Fruit fly (Drosophila melanogaster) whole organism, embryonic: ENCODE data around the gene Gclm.

Experiments
- Asciz ChIP-seq: fragments of 200-800 bp; sonication (Bioruptor generic); optimal IDR thresholded peaks from 2 replicates; lab custom pipeline; 2017; ENCODE audit warnings: missing biosample characterization, mild to moderate bottlenecking, missing genetic modification characterization, missing genetic modification reagents
- Atf3 ChIP-seq: fragments of 200-800 bp; sonication (Bioruptor generic); optimal IDR thresholded peaks from 3 replicates; lab custom pipeline; 2016; ENCODE audit warnings: missing biosample characterization, missing genetic modification characterization
- CG11093 ChIP-seq: fragments of 200-800 bp; sonication (Bioruptor generic); IDR thresholded peaks from 3 replicates; pipeline ENCODE4 v1.3.6; 2022; ENCODE audit warnings: missing biosample characterization, missing genetic modification characterization
- CG11247 ChIP-seq: fragments of 200-800 bp; sonication (Bioruptor generic); IDR thresholded peaks from 2 replicates; pipeline ENCODE4 v1.3.6; 2022; ENCODE audit warnings: missing biosample characterization, missing genetic modification characterization
- CG12391 ChIP-seq: fragments of 200-800 bp; sonication (Bioruptor generic); optimal IDR thresholded peaks from 3 replicates; lab custom pipeline; 2018; ENCODE audit warnings: missing biosample characterization, mild to moderate bottlenecking, missing genetic modification characterization, moderate library complexity
- CG13624 ChIP-seq: fragments of 200-800 bp; sonication (Bioruptor generic); optimal IDR thresholded peaks from 2 replicates; lab custom pipeline; 2016; ENCODE audit warnings: missing biosample characterization, missing genetic modification characterization
- CG13894 ChIP-seq: fragments of 200-800 bp; sonication (Bioruptor generic); optimal IDR thresholded peaks from 3 replicates; lab custom pipeline; 2018; ENCODE audit warnings: missing biosample characterization, mild to moderate bottlenecking, missing genetic modification characterization, moderate library complexity
- CG17802 ChIP-seq: fragments of 200-800 bp; sonication (Bioruptor generic); optimal IDR thresholded peaks from 2 replicates; lab custom pipeline; 2018; ENCODE audit warnings: missing biosample characterization, mild to moderate bottlenecking, missing genetic modification characterization, moderate library complexity
- CG3065 ChIP-seq: fragments of 200-800 bp; sonication (Bioruptor generic); optimal IDR thresholded peaks from 2 replicates; lab custom pipeline; 2016; ENCODE audit warnings: missing biosample characterization, missing genetic modification characterization
- CG34376 ChIP-seq: fragments of 200-800 bp; sonication (Bioruptor generic); optimal IDR thresholded peaks from 2 replicates; lab custom pipeline; 2018; ENCODE audit warnings: missing biosample characterization, mild to moderate bottlenecking, missing genetic modification characterization
- CG4854 ChIP-seq: fragments of 200-800 bp; sonication (Bioruptor generic); optimal IDR thresholded peaks from 2 replicates; lab custom pipeline; 2016; ENCODE audit warnings: missing biosample characterization, missing genetic modification characterization, inconsistent platforms
- CG6272 ChIP-seq: fragments of 200-800 bp; sonication (Bioruptor generic); IDR thresholded peaks from 2 replicates; pipeline ENCODE4 v1.3.6; 2022; ENCODE audit warnings: missing biosample characterization, missing genetic modification characterization
- CG6689 ChIP-seq: fragments of 200-800 bp; sonication (Bioruptor generic); IDR thresholded peaks from 2 replicates; pipeline ENCODE4 v1.3.6; 2022; ENCODE audit warnings: missing biosample characterization, missing genetic modification characterization
- CG6813 ChIP-seq: fragments of 200-800 bp; sonication (Bioruptor generic); optimal IDR thresholded peaks from 2 replicates; lab custom pipeline; 2017; ENCODE audit warnings: missing biosample characterization, missing genetic modification characterization, mild to moderate bottlenecking, moderate library complexity, missing genetic modification reagents
- CG7987 ChIP-seq: fragments of 200-800 bp; sonication (Bioruptor generic); optimal IDR thresholded peaks from 2 replicates; lab custom pipeline; 2018; ENCODE audit warnings: missing biosample characterization, mild to moderate bottlenecking, missing genetic modification characterization, moderate library complexity
- CG8944 ChIP-seq: fragments of 200-800 bp; sonication (Bioruptor generic); optimal IDR thresholded peaks from 3 replicates; lab custom pipeline; 2016; ENCODE audit warnings: missing biosample characterization, missing genetic modification characterization
- CG9932 ChIP-seq: fragments of 200-800 bp; sonication (Bioruptor generic); IDR thresholded peaks from 2 replicates; pipeline ENCODE4 v1.3.6; 2022; ENCODE audit warnings: missing biosample characterization, missing genetic modification characterization
- Chrac-16 ChIP-seq: fragments of 200-800 bp; sonication (Bioruptor generic); optimal IDR thresholded peaks from 3 replicates; lab custom pipeline; 2016; ENCODE audit warnings: missing biosample characterization, missing genetic modification characterization
- CoRest ChIP-seq: fragments of 200-800 bp; sonication (Bioruptor generic); optimal IDR thresholded peaks from 3 replicates; lab custom pipeline; 2018; ENCODE audit warnings: missing biosample characterization, mild to moderate bottlenecking, missing genetic modification characterization, moderate library complexity
- Dad ChIP-seq: fragments of 200-800 bp; sonication (Bioruptor generic); optimal IDR thresholded peaks from 3 replicates; lab custom pipeline; 2016; ENCODE audit warnings: missing biosample characterization, missing genetic modification characterization
- Dref ChIP-seq: fragments of 200-800 bp; sonication (Bioruptor generic); IDR thresholded peaks from 2 replicates; pipeline ENCODE4 v1.3.6; 2022; ENCODE audit warnings: missing biosample characterization, missing genetic modification characterization
- Ets97D ChIP-seq: fragments of 200-800 bp; sonication (Bioruptor generic); optimal IDR thresholded peaks from 3 replicates; lab custom pipeline; 2016; ENCODE audit warnings: missing biosample characterization, missing genetic modification characterization
- Fer1 ChIP-seq: fragments of 200-800 bp; sonication (Bioruptor generic); optimal IDR thresholded peaks from 2 replicates; lab custom pipeline; 2017; ENCODE audit warnings: missing biosample characterization, mild to moderate bottlenecking, missing genetic modification characterization
- Hmr ChIP-seq: fragments of 200-800 bp; sonication (Bioruptor generic); optimal IDR thresholded peaks from 3 replicates; lab custom pipeline; 2017; ENCODE audit warnings: mild to moderate bottlenecking, missing biosample characterization, missing genetic modification reagents, missing genetic modification characterization
- Six4 ChIP-seq: fragments of 200-800 bp; sonication (Bioruptor generic); optimal IDR thresholded peaks from 2 replicates; lab custom pipeline; 2016; ENCODE audit warnings: missing biosample characterization, missing genetic modification characterization
- Stat92E ChIP-seq, 3 experiments: fragments of >200 bp in 2 of 3; fragments of 200-800 bp in 1 of 3; sonication (Bioruptor generic) in 1 of 3; optimal IDR thresholded peaks; 2 replicates each; lab custom pipeline; 2017 to 2019; ENCODE audit warnings: missing biosample characterization in 3 of 3, missing genetic modification characterization in 3 of 3, mild to moderate bottlenecking in 1 of 3, moderate library complexity in 1 of 3
- Usf ChIP-seq: fragments of 200-800 bp; sonication (Bioruptor generic); optimal IDR thresholded peaks from 2 replicates; lab custom pipeline; 2017; ENCODE audit warnings: missing genotype, missing biosample characterization, missing genetic modification characterization
- bbx ChIP-seq: fragments of 200-800 bp; sonication (Bioruptor generic); IDR thresholded peaks from 2 replicates; pipeline ENCODE4 v1.3.6; 2022; ENCODE audit warnings: missing biosample characterization, missing genetic modification characterization; ENCODE audit not compliant: partially characterized antibody
- bcd ChIP-seq: fragments of 200-800 bp; sonication (Bioruptor generic); optimal IDR thresholded peaks from 2 replicates; lab custom pipeline; 2017; ENCODE audit warnings: missing biosample characterization, mild to moderate bottlenecking, missing genetic modification characterization
- btn ChIP-seq: fragments of 200-800 bp; sonication (Bioruptor generic); optimal IDR thresholded peaks from 2 replicates; lab custom pipeline; 2016; ENCODE audit warnings: missing biosample characterization, missing genetic modification characterization
- cg ChIP-seq: fragments of 200-800 bp; sonication (Bioruptor generic); optimal IDR thresholded peaks from 3 replicates; lab custom pipeline; 2019; ENCODE audit warnings: missing biosample characterization, mild to moderate bottlenecking, missing genetic modification characterization, moderate library complexity
- chif ChIP-seq, 2 experiments: fragments of 200-800 bp; sonication (Bioruptor generic); optimal IDR thresholded peaks; 3 replicates each; lab custom pipeline; 2016; ENCODE audit warnings: missing biosample characterization in 2 of 2, missing genetic modification characterization in 2 of 2
- ci ChIP-seq: fragments of 200-800 bp; sonication (Bioruptor generic); IDR thresholded peaks from 3 replicates; pipeline ENCODE4 v1.3.6; 2022; ENCODE audit warnings: missing biosample characterization, missing genetic modification characterization
- crol ChIP-seq: fragments of 200-800 bp; sonication (Bioruptor generic); IDR thresholded peaks from 2 replicates; pipeline ENCODE4 v1.3.6; 2022; ENCODE audit warnings: missing biosample characterization, missing genetic modification characterization
- en ChIP-seq: fragments of 200-800 bp; sonication (Bioruptor generic); optimal IDR thresholded peaks from 2 replicates; lab custom pipeline; 2016; ENCODE audit warnings: missing biosample characterization, missing genetic modification characterization
- gcm2 ChIP-seq: fragments of 200-800 bp; sonication (Bioruptor generic); optimal IDR thresholded peaks from 2 replicates; lab custom pipeline; 2016; ENCODE audit warnings: missing biosample characterization, missing genetic modification characterization
- gem ChIP-seq: fragments of 200-800 bp; sonication (Bioruptor generic); optimal IDR thresholded peaks from 2 replicates; lab custom pipeline; 2019; ENCODE audit warnings: missing biosample characterization, mild to moderate bottlenecking, missing genetic modification characterization, moderate library complexity
- mam ChIP-seq: fragments of 200-800 bp; sonication (Bioruptor generic); optimal IDR thresholded peaks from 3 replicates; lab custom pipeline; 2016; ENCODE audit warnings: missing biosample characterization, missing genetic modification characterization
- nau ChIP-seq: fragments of 200-800 bp; sonication (Bioruptor generic); optimal IDR thresholded peaks from 3 replicates; lab custom pipeline; 2017; ENCODE audit warnings: missing biosample characterization, mild to moderate bottlenecking, missing genetic modification characterization, missing genetic modification reagents
- oc ChIP-seq: fragments of 200-800 bp; sonication (Bioruptor generic); optimal IDR thresholded peaks from 2 replicates; lab custom pipeline; 2018; ENCODE audit warnings: missing biosample characterization, mild to moderate bottlenecking, missing genetic modification characterization, moderate library complexity
- org-1 ChIP-seq: fragments of 200-800 bp; sonication (Bioruptor generic); optimal IDR thresholded peaks from 2 replicates; lab custom pipeline; 2017; ENCODE audit warnings: missing biosample characterization, missing genetic modification characterization
- peb ChIP-seq: fragments of 200-800 bp; sonication (Bioruptor generic); IDR thresholded peaks from 2 replicates; pipeline ENCODE4 v1.3.6; 2022; ENCODE audit warnings: missing biosample characterization, missing genetic modification characterization
- pita ChIP-seq: fragments of 200-800 bp; sonication (Bioruptor generic); optimal IDR thresholded peaks from 2 replicates; lab custom pipeline; 2017; ENCODE audit warnings: missing biosample characterization, mild to moderate bottlenecking, missing genetic modification characterization
- run ChIP-seq: fragments of 200-800 bp; sonication (Bioruptor generic); optimal IDR thresholded peaks from 3 replicates; lab custom pipeline; 2018; ENCODE audit warnings: missing biosample characterization, mild to moderate bottlenecking, missing genetic modification characterization
- schlank ChIP-seq: fragments of 200-800 bp; sonication (Bioruptor generic); optimal IDR thresholded peaks from 2 replicates; lab custom pipeline; 2018; ENCODE audit warnings: missing biosample characterization, mild to moderate bottlenecking, missing genetic modification characterization
- scrt ChIP-seq: fragments of 200-800 bp; sonication (Bioruptor generic); optimal IDR thresholded peaks from 2 replicates; lab custom pipeline; 2018; ENCODE audit warnings: missing biosample characterization, mild to moderate bottlenecking, missing genetic modification characterization, moderate library complexity
- toy ChIP-seq: fragments of 200-800 bp; sonication (Bioruptor generic); IDR thresholded peaks from 2 replicates; pipeline ENCODE4 v1.3.6; 2022; ENCODE audit warnings: missing biosample characterization, missing genetic modification characterization
- unc-4 ChIP-seq: fragments of 200-800 bp; sonication (Bioruptor generic); IDR thresholded peaks from 2 replicates; pipeline ENCODE4 v1.3.6; 2022; ENCODE audit warnings: missing biosample characterization, missing genetic modification characterization; ENCODE audit not compliant: partially characterized antibody
- vnd ChIP-seq: fragments of 200-800 bp; sonication (Bioruptor generic); IDR thresholded peaks from 3 replicates; pipeline ENCODE4 v1.3.6; 2022; ENCODE audit warnings: missing biosample characterization, missing genetic modification characterization; ENCODE audit not compliant: partially characterized antibody
- vvl ChIP-seq: fragments of 200-800 bp; sonication (Bioruptor generic); IDR thresholded peaks from 2 replicates; pipeline ENCODE4 v1.3.6; 2022; ENCODE audit warnings: missing biosample characterization, missing genetic modification characterization
- yki ChIP-seq: fragments of >200 bp; optimal IDR thresholded peaks from 3 replicates; lab custom pipeline; 2018

Gene Gclm

DNA sequence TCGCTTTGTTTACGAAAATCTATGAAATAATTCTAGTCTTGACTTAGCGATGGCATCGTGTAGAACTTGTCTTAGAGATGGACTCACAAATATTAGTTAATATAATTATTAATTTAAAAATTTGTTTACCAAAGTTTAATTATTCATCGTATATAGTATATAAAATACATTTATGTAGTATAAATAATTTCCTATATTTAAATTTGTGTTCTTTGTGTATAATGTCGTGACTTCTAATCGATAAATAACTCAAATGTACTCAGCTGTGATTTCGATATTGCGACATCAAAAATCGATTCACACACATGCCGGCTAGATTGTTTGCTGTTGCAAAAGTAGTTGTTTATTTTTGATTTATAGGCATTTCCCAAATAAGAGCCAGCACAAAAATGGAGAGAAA is 4.0 kb upstream of the Gclm start, which contains the start of the genes wfs1 and Nup133 (continued):
- TF ChIP-seq pita = no peak
- no peak for TF ChIP-seq chif (GFP tag; optimal IDR thresholded peaks at IDR 0.05; lab: Kevin White, UChicago)
- TF ChIP-seq CG3065 (GFP tag; lab: Kevin White, UChicago) = peak; percentile 34
- TF ChIP-seq CG12391 (tag; lab: Kevin White, UChicago) = peak; percentile 94
- TF ChIP-seq peb (GFP tag; lab: Robert Waterston, UW) = no peak
- peak; percentile 57 for TF ChIP-seq bcd (GFP tag; lab: Kevin White, UChicago)
- TF ChIP-seq Stat92E (GFP tag; optimal IDR thresholded peaks at IDR 0.05; lab: Kevin White, UChicago) = peak in 1 of 3 experiments; percentile 57
- no peak for TF ChIP-seq crol (GFP tag; lab: Robert Waterston, UW)
- TF ChIP-seq Hmr (GFP tag; lab: Kevin White, UChicago) = no peak
- peak; percentile 81; the same call in 2 of the 3 replicates for TF ChIP-seq vnd (GFP tag; lab: Robert Waterston, UW)
- no peak for TF ChIP-seq CG11093 (GFP tag; lab: Robert Waterston, UW)
- TF ChIP-seq CG8944 (GFP tag; lab: Kevin White, UChicago) = no peak
- no peak for TF ChIP-seq btn
- TF ChIP-seq CG34376 (GFP tag; lab: Kevin White, UChicago) = peak; percentile 25
- peak; percentile 45; the same call in 1 of the 2 replicates for TF ChIP-seq CG6272 (GFP tag; lab: Robert Waterston, UW)
- 0 out of 2 replicates have a peak, but pooled peaks have one; percentile 46 for TF ChIP-seq CG11247
- peak; percentile 94 for TF ChIP-seq gem (tag; lab: Kevin White, UChicago)
- no peak for TF ChIP-seq Dad
- TF ChIP-seq unc-4 = peak; percentile 95
- no peak for TF ChIP-seq Atf3
- TF ChIP-seq scrt (GFP tag; lab: Kevin White, UChicago) = no peak
- peak; percentile 45 for TF ChIP-seq CG7987 (GFP tag; lab: Kevin White, UChicago)
- TF ChIP-seq run (tag; lab: Kevin White, UChicago) = peak; percentile 35
- no peak for TF ChIP-seq CG13624 (GFP tag; lab: Kevin White, UChicago)
- peak; percentile 69 for TF ChIP-seq CG6689 (GFP tag; lab: Robert Waterston, UW)
- TF ChIP-seq Six4 (GFP tag; lab: Kevin White, UChicago) = peak; percentile 60
- no peak for TF ChIP-seq nau (GFP tag; lab: Kevin White, UChicago)
- peak; percentile 46 for TF ChIP-seq Usf (GFP tag; lab: Kevin White, UChicago)
- TF ChIP-seq schlank = no peak
- peak; percentile 18 for TF ChIP-seq cg (GFP tag; lab: Kevin White, UChicago)
- TF ChIP-seq Ets97D = no peak
- no peak for TF ChIP-seq mam (GFP tag; lab: Kevin White, UChicago)
- TF ChIP-seq Fer1 (GFP tag; lab: Kevin White, UChicago) = no peak
- peak; percentile 14 for TF ChIP-seq CG17802 (tag; lab: Kevin White, UChicago)
- TF ChIP-seq CG13894 (tag; lab: Kevin White, UChicago) = no peak
- peak; percentile 60 for TF ChIP-seq Asciz (GFP tag; lab: Kevin White, UChicago)
- peak; percentile 81 for TF ChIP-seq CG9932 (GFP tag; lab: Robert Waterston, UW)
- TF ChIP-seq org-1 = peak; percentile 15
- no peak for TF ChIP-seq gcm2 (GFP tag; lab: Kevin White, UChicago)
- peak; percentile 91 for TF ChIP-seq CoRest (tag; lab: Kevin White, UChicago)
- no peak for TF ChIP-seq CG4854 (GFP tag; lab: Kevin White, UChicago)
- TF ChIP-seq Chrac-16 (GFP tag; lab: Kevin White, UChicago) = peak; percentile 69
- 0 out of 3 replicates have a peak, but pooled peaks have one; percentile 16 for TF ChIP-seq ci (GFP tag; lab: Robert Waterston, UW)
- TF ChIP-seq bbx (GFP tag; lab: Robert Waterston, UW) = peak; percentile 32; the same call in 1 of the 2 replicates
- TF ChIP-seq CG6813 = peak; percentile 31
- TF ChIP-seq vvl (GFP tag; lab: Robert Waterston, UW) = peak; percentile 73
- no peak for TF ChIP-seq oc
- TF ChIP-seq yki (lab: Kevin White, UChicago) = no peak
- no peak for TF ChIP-seq en (GFP tag; lab: Kevin White, UChicago)
- TF ChIP-seq toy (GFP tag; lab: Robert Waterston, UW) = no peak
- peak; percentile 80 for TF ChIP-seq Dref (GFP tag; lab: Robert Waterston, UW)
